Fruit fly (Drosophila melanogaster) whole organism, embryonic: Measurements from ENCODE around the gene CG11975.
A peak's percentile ranks its signal among the peaks of the same experiment; 100 is the strongest.

Experiments used
- Atf6 ChIP-seq: fragments of 200-800 bp; sonication (Bioruptor generic); IDR thresholded peaks from 2 replicates; pipeline ENCODE4 v1.3.6; 2022; ENCODE audit warnings: missing biosample characterization, missing genetic modification characterization
- Awh ChIP-seq: fragments of 200-800 bp; sonication (Bioruptor generic); IDR thresholded peaks from 2 replicates; pipeline ENCODE4, ENCODE4 v1.3.6; 2022; ENCODE audit warnings: missing biosample characterization, missing genetic modification characterization
- B-H2 ChIP-seq: fragments of 200-800 bp; sonication (Bioruptor generic); optimal IDR thresholded peaks from 2 replicates; lab custom pipeline; 2018; ENCODE audit warnings: missing biosample characterization, mild to moderate bottlenecking, missing genetic modification characterization
- Bgb ChIP-seq: fragments of 200-800 bp; sonication (Bioruptor generic); IDR thresholded peaks from 2 replicates; pipeline ENCODE4 v1.3.6; 2022; ENCODE audit warnings: missing biosample characterization, missing genetic modification characterization; ENCODE audit not compliant: partially characterized antibody
- CG10366 ChIP-seq: fragments of 200-800 bp; sonication (Bioruptor generic); IDR thresholded peaks from 2 replicates; pipeline ENCODE4 v1.3.6; 2022; ENCODE audit warnings: missing biosample characterization, missing genetic modification characterization
- CG11695 ChIP-seq: fragments of 200-800 bp; sonication (Bioruptor generic); IDR thresholded peaks from 3 replicates; pipeline ENCODE4 v1.3.6; 2022; ENCODE audit warnings: missing biosample characterization, missing genetic modification characterization
- CG11696 ChIP-seq: fragments of 200-800 bp; sonication (Bioruptor generic); IDR thresholded peaks from 2 replicates; pipeline ENCODE4 v1.3.6; 2022; ENCODE audit warnings: missing biosample characterization, missing genetic modification characterization
- CG12769 ChIP-seq: fragments of 200-800 bp; sonication (Bioruptor generic); optimal IDR thresholded peaks from 2 replicates; lab custom pipeline; 2019; ENCODE audit warnings: missing biosample characterization, mild to moderate bottlenecking, missing genetic modification characterization, moderate library complexity
- CG14667 ChIP-seq: fragments of 200-800 bp; sonication (Bioruptor generic); IDR thresholded peaks from 2 replicates; pipeline ENCODE4 v1.3.6; 2022; ENCODE audit warnings: missing biosample characterization, missing genetic modification characterization
- CG2202 ChIP-seq: fragments of 200-800 bp; sonication (Bioruptor generic); optimal IDR thresholded peaks from 2 replicates; lab custom pipeline; 2018; ENCODE audit warnings: missing biosample characterization, mild to moderate bottlenecking, missing genetic modification characterization
- CG3995 ChIP-seq: fragments of 200-800 bp; sonication (Bioruptor generic); optimal IDR thresholded peaks from 3 replicates; lab custom pipeline; 2016; ENCODE audit warnings: missing biosample characterization, missing genetic modification characterization
- CG6175 ChIP-seq: fragments of 200-800 bp; sonication (Bioruptor generic); IDR thresholded peaks from 3 replicates; pipeline ENCODE4 v1.3.6; 2022; ENCODE audit warnings: missing biosample characterization, missing genetic modification characterization
- CG6272 ChIP-seq: fragments of 200-800 bp; sonication (Bioruptor generic); IDR thresholded peaks from 2 replicates; pipeline ENCODE4 v1.3.6; 2022; ENCODE audit warnings: missing biosample characterization, missing genetic modification characterization
- CG7839 ChIP-seq: fragments of 200-800 bp; sonication (Bioruptor generic); optimal IDR thresholded peaks from 3 replicates; lab custom pipeline; 2018; ENCODE audit warnings: missing biosample characterization, mild to moderate bottlenecking, missing genetic modification characterization, moderate library complexity
- CG7987 ChIP-seq: fragments of 200-800 bp; sonication (Bioruptor generic); optimal IDR thresholded peaks from 2 replicates; lab custom pipeline; 2018; ENCODE audit warnings: missing biosample characterization, mild to moderate bottlenecking, missing genetic modification characterization, moderate library complexity
- CG8290 ChIP-seq, 3 experiments: fragments of 200-800 bp; sonication (Bioruptor generic); optimal IDR thresholded peaks; 2 replicates each; lab custom pipeline; 2016 to 2019; ENCODE audit warnings: missing biosample characterization in 3 of 3, missing genetic modification characterization in 3 of 3, mild to moderate bottlenecking in 2 of 3, moderate library complexity in 1 of 3
- CG9609 ChIP-seq: fragments of 200-800 bp; sonication (Bioruptor generic); optimal IDR thresholded peaks from 3 replicates; lab custom pipeline; 2016; ENCODE audit warnings: missing biosample characterization, missing genetic modification characterization
- CG9797 ChIP-seq: fragments of 200-800 bp; sonication (Bioruptor generic); optimal IDR thresholded peaks from 3 replicates; lab custom pipeline; 2018; ENCODE audit warnings: missing biosample characterization, mild to moderate bottlenecking, missing genetic modification characterization
- CoRest ChIP-seq: fragments of 200-800 bp; sonication (Bioruptor generic); optimal IDR thresholded peaks from 3 replicates; lab custom pipeline; 2018; ENCODE audit warnings: missing biosample characterization, mild to moderate bottlenecking, missing genetic modification characterization, moderate library complexity
- Elba2 ChIP-seq: fragments of 200-800 bp; sonication (Bioruptor generic); optimal IDR thresholded peaks from 3 replicates; lab custom pipeline; 2016; ENCODE audit warnings: missing biosample characterization, missing genetic modification characterization
- Ets97D ChIP-seq: fragments of 200-800 bp; sonication (Bioruptor generic); optimal IDR thresholded peaks from 3 replicates; lab custom pipeline; 2016; ENCODE audit warnings: missing biosample characterization, missing genetic modification characterization
- Hsf ChIP-seq: fragments of 200-800 bp; sonication (Bioruptor generic); optimal IDR thresholded peaks from 3 replicates; lab custom pipeline; 2016; ENCODE audit warnings: missing biosample characterization, missing genetic modification characterization
- MESR4 ChIP-seq: fragments of 200-800 bp; sonication (Bioruptor generic); optimal IDR thresholded peaks from 2 replicates; lab custom pipeline; 2018; ENCODE audit warnings: missing biosample characterization, mild to moderate bottlenecking, missing genetic modification characterization, moderate library complexity
- Meics ChIP-seq: fragments of 200-800 bp; sonication (Bioruptor generic); optimal IDR thresholded peaks from 2 replicates; lab custom pipeline; 2017; ENCODE audit warnings: missing biosample characterization, mild to moderate bottlenecking, missing genetic modification characterization
- Ptx1 ChIP-seq: fragments of 200-800 bp; sonication (Bioruptor generic); IDR thresholded peaks from 2 replicates; pipeline ENCODE4 v1.3.6; 2022; ENCODE audit warnings: missing biosample characterization, missing genetic modification characterization
- Sox102F ChIP-seq: fragments of 200-800 bp; sonication (Bioruptor generic); optimal IDR thresholded peaks from 2 replicates; lab custom pipeline; 2018; ENCODE audit warnings: missing biosample characterization, mild to moderate bottlenecking, missing genetic modification characterization, moderate library complexity
- bigmax ChIP-seq: fragments of 200-800 bp; sonication (Bioruptor generic); optimal IDR thresholded peaks from 2 replicates; lab custom pipeline; 2018; ENCODE audit warnings: missing biosample characterization, mild to moderate bottlenecking, missing genetic modification characterization
- cad ChIP-seq: fragments of >200 bp; optimal IDR thresholded peaks from 2 replicates; lab custom pipeline; 2017; ENCODE audit warnings: missing biosample characterization, missing genetic modification characterization
- cato ChIP-seq: fragments of 200-800 bp; sonication (Bioruptor generic); optimal IDR thresholded peaks from 2 replicates; lab custom pipeline; 2016; ENCODE audit warnings: missing biosample characterization, missing genetic modification characterization, borderline replicate concordance
- cg ChIP-seq: fragments of 200-800 bp; sonication (Bioruptor generic); optimal IDR thresholded peaks from 3 replicates; lab custom pipeline; 2019; ENCODE audit warnings: missing biosample characterization, mild to moderate bottlenecking, missing genetic modification characterization, moderate library complexity
- chm ChIP-seq: fragments of 200-800 bp; sonication (Bioruptor generic); IDR thresholded peaks from 2 replicates; pipeline ENCODE4 v1.3.6; 2022; ENCODE audit warnings: missing biosample characterization, missing genetic modification characterization
- ci ChIP-seq: fragments of 200-800 bp; sonication (Bioruptor generic); IDR thresholded peaks from 3 replicates; pipeline ENCODE4 v1.3.6; 2022; ENCODE audit warnings: missing biosample characterization, missing genetic modification characterization
- crc ChIP-seq: fragments of 200-800 bp; sonication (Bioruptor generic); optimal IDR thresholded peaks from 2 replicates; lab custom pipeline; 2016; ENCODE audit warnings: missing biosample characterization, missing genetic modification characterization
- croc ChIP-seq: fragments of 200-800 bp; sonication (Bioruptor generic); conservative IDR thresholded peaks from 3 replicates; pipeline ENCODE4 v1.3.6; 2022; ENCODE audit warnings: missing biosample characterization, missing genetic modification characterization
- dimm ChIP-seq: fragments of 200-800 bp; sonication (Bioruptor generic); IDR thresholded peaks from 2 replicates; pipeline ENCODE4 v1.3.6; 2022; ENCODE audit warnings: missing biosample characterization, missing genetic modification characterization
- emc ChIP-seq: fragments of 200-800 bp; sonication (Bioruptor generic); optimal IDR thresholded peaks from 2 replicates; lab custom pipeline; 2016; ENCODE audit warnings: missing biosample characterization, missing genetic modification characterization
- eve ChIP-seq, 2 experiments: fragments of >200 bp; optimal IDR thresholded peaks; 2 replicates each; lab custom pipeline; 2017; ENCODE audit warnings: missing biosample characterization in 2 of 2, missing genetic modification characterization in 2 of 2
- gfzf ChIP-seq: fragments of 200-800 bp; sonication (Bioruptor generic); optimal IDR thresholded peaks from 2 replicates; lab custom pipeline; 2016; ENCODE audit warnings: missing biosample characterization, mild to moderate bottlenecking, missing genetic modification characterization, moderate library complexity
- gsb ChIP-seq: fragments of 200-800 bp; sonication (Bioruptor generic); IDR thresholded peaks from 2 replicates; pipeline ENCODE4 v1.3.6; 2022; ENCODE audit warnings: missing biosample characterization, missing genetic modification characterization
- ham ChIP-seq: fragments of 200-800 bp; sonication (Bioruptor generic); IDR thresholded peaks from 2 replicates; pipeline ENCODE4 v1.3.6; 2022; ENCODE audit warnings: missing biosample characterization, missing genetic modification characterization
- lov ChIP-seq, 2 experiments: fragments of 200-800 bp in 1 of 2; fragments of >200 bp in 1 of 2; sonication (Bioruptor generic) in 1 of 2; IDR thresholded peaks in 1 of 2; optimal IDR thresholded peaks in 1 of 2; 2 replicates in 1 of 2; 3 replicates in 1 of 2; pipeline versions ENCODE4 v1.3.6 to Lab custom; 2017 to 2022; ENCODE audit warnings: missing biosample characterization in 1 of 2, missing genetic modification characterization in 1 of 2
- nmo ChIP-seq: fragments of 200-800 bp; sonication (Bioruptor generic); optimal IDR thresholded peaks from 2 replicates; lab custom pipeline; 2018; ENCODE audit warnings: missing biosample characterization, mild to moderate bottlenecking, missing genetic modification characterization, moderate library complexity
- pfk ChIP-seq: fragments of 200-800 bp; sonication (Bioruptor generic); optimal IDR thresholded peaks from 2 replicates; lab custom pipeline; 2018; ENCODE audit warnings: missing biosample characterization, mild to moderate bottlenecking, missing genetic modification characterization, moderate library complexity
- pita ChIP-seq: fragments of 200-800 bp; sonication (Bioruptor generic); optimal IDR thresholded peaks from 2 replicates; lab custom pipeline; 2017; ENCODE audit warnings: missing biosample characterization, mild to moderate bottlenecking, missing genetic modification characterization
- row ChIP-seq: fragments of 200-800 bp; sonication (Bioruptor generic); IDR thresholded peaks from 3 replicates; pipeline ENCODE4 v1.3.6; 2022; ENCODE audit warnings: missing biosample characterization, missing genetic modification characterization
- run ChIP-seq: fragments of 200-800 bp; sonication (Bioruptor generic); optimal IDR thresholded peaks from 3 replicates; lab custom pipeline; 2018; ENCODE audit warnings: missing biosample characterization, mild to moderate bottlenecking, missing genetic modification characterization
- scrt ChIP-seq: fragments of 200-800 bp; sonication (Bioruptor generic); optimal IDR thresholded peaks from 2 replicates; lab custom pipeline; 2018; ENCODE audit warnings: missing biosample characterization, mild to moderate bottlenecking, missing genetic modification characterization, moderate library complexity
- shn ChIP-seq: fragments of 200-800 bp; sonication (Bioruptor generic); optimal IDR thresholded peaks from 3 replicates; lab custom pipeline; 2016; ENCODE audit warnings: missing biosample characterization, missing genetic modification characterization
- sob ChIP-seq: fragments of 200-800 bp; sonication (Bioruptor generic); IDR thresholded peaks from 2 replicates; pipeline ENCODE4 v1.3.6; 2022; ENCODE audit warnings: missing biosample characterization, missing genetic modification characterization
- sr ChIP-seq: fragments of 200-800 bp; sonication (Bioruptor generic); IDR thresholded peaks from 3 replicates; pipeline ENCODE4 v1.3.6; 2022; ENCODE audit warnings: missing biosample characterization, missing genetic modification characterization
- trh ChIP-seq: fragments of 200-800 bp; sonication (Bioruptor generic); optimal IDR thresholded peaks from 2 replicates; lab custom pipeline; 2016; ENCODE audit warnings: missing biosample characterization, missing genetic modification characterization

The CG11975 gene

DNA sequence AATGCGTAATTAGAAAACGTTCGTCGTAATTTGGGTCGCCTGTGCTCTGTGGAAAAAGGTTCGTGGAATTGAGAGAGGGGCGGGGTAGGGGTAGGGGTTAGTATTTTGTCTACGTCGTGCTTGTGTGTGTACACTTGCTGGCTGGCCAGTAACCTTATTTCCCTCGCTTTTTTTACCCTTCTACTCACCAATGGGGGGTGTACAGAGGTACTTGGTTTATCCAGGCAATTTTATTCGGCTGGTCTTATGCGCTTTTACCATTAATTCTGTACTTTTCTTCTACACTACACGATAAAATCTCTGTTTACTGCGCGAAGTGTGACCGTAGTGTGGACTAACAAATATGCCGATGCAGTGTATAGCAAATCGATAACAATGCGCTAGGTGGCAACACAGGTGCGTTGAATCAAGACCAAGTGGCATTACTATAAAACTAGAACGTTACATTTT is 26.7 kb downstream of the CG11975 start, which contains the start of gene tgo (continued):
- TF ChIP-seq Hsf (GFP tag; lab: Kevin White, UChicago) (no peak), CG9797 (GFP tag; lab: Kevin White, UChicago) (peak; percentile 94), sr (GFP tag; lab: Robert Waterston, UW) (no peak), dimm (GFP tag; lab: Robert Waterston, UW) (no peak), Ptx1 (GFP tag; lab: Robert Waterston, UW) (no peak), Ets97D (peak; percentile 52), Sox102F (GFP tag; lab: Kevin White, UChicago) (no peak), emc (GFP tag; lab: Kevin White, UChicago) (no peak), Bgb (peak; percentile 31; the same call in 1 of the 2 replicates), Atf6 (GFP tag; lab: Robert Waterston, UW) (no peak), gsb (GFP tag; lab: Robert Waterston, UW) (no peak), MESR4 (GFP tag; lab: Kevin White, UChicago) (peak; percentile 96), eve (GFP tag; optimal IDR thresholded peaks at IDR 0.05; lab: Kevin White, UChicago) (no peak), ci (no peak), CG7839 (no peak), pfk (no peak), CG3995 (GFP tag; lab: Kevin White, UChicago) (no peak), Meics (GFP tag; lab: Kevin White, UChicago) (no peak), CG6175 (no peak), nmo (GFP tag; lab: Kevin White, UChicago) (peak; percentile 52), CG8290 (GFP tag; optimal IDR thresholded peaks at IDR 0.05; lab: Kevin White, UChicago) (no peak), CG8290 (tag; optimal IDR thresholded peaks at IDR 0.05; lab: Kevin White, UChicago) (no peak), CoRest (tag; lab: Kevin White, UChicago) (peak; percentile 52), CG10366 (GFP tag; lab: Robert Waterston, UW) (no peak), crc (GFP tag; lab: Kevin White, UChicago) (no peak), CG11695 (GFP tag; lab: Robert Waterston, UW) (no peak), CG7987 (peak; percentile 7), cad (GFP tag; lab: Kevin White, UChicago) (no peak), scrt (GFP tag; lab: Kevin White, UChicago) (no peak), cg (peak; percentile 72), B-H2 (GFP tag; lab: Kevin White, UChicago) (no peak), bigmax (GFP tag; lab: Kevin White, UChicago) (no peak), cato (GFP tag; lab: Kevin White, UChicago) (no peak), shn (GFP tag; lab: Kevin White, UChicago) (no peak), croc (GFP tag; lab: Robert Waterston, UW) (no peak), Elba2 (GFP tag; lab: Kevin White, UChicago) (no peak), gfzf (peak; percentile 90), Awh (GFP tag; lab: Robert Waterston, UW) (no peak), chm (no peak), run (no peak), row (0 out of 3 replicates have a peak, but pooled peaks have one; percentile 19), CG11696 (GFP tag; lab: Robert Waterston, UW) (no peak), CG14667 (no peak), CG2202 (tag; lab: Kevin White, UChicago) (no peak), pita (GFP tag; lab: Kevin White, UChicago) (no peak), trh (GFP tag; lab: Kevin White, UChicago) (no peak), CG12769 (tag; lab: Kevin White, UChicago) (no peak), lov (optimal IDR thresholded peaks at IDR 0.05; lab: Kevin White, UChicago) (no peak), lov (GFP tag; IDR thresholded peaks at IDR 0.05; lab: Robert Waterston, UW) (no peak), sob (GFP tag; lab: Robert Waterston, UW) (no peak), CG6272 (GFP tag; lab: Robert Waterston, UW) (no peak), CG9609 (no peak), ham (GFP tag; lab: Robert Waterston, UW) (no peak)
